Fruit fly (Drosophila melanogaster) whole organism: ENCODE results near the gene spri.

Experiments
- EcR ChIP-seq, 2 experiments: fragments of >200 bp; optimal IDR thresholded peaks; 2 replicates each; lab custom pipeline; 2017; ENCODE audit warnings: missing biosample characterization in 2 of 2, missing genetic modification characterization in 2 of 2, missing genetic modification reagents in 2 of 2
- psq ChIP-seq: fragments of >200 bp; optimal IDR thresholded peaks from 2 replicates; lab custom pipeline; 2017

DNA sequence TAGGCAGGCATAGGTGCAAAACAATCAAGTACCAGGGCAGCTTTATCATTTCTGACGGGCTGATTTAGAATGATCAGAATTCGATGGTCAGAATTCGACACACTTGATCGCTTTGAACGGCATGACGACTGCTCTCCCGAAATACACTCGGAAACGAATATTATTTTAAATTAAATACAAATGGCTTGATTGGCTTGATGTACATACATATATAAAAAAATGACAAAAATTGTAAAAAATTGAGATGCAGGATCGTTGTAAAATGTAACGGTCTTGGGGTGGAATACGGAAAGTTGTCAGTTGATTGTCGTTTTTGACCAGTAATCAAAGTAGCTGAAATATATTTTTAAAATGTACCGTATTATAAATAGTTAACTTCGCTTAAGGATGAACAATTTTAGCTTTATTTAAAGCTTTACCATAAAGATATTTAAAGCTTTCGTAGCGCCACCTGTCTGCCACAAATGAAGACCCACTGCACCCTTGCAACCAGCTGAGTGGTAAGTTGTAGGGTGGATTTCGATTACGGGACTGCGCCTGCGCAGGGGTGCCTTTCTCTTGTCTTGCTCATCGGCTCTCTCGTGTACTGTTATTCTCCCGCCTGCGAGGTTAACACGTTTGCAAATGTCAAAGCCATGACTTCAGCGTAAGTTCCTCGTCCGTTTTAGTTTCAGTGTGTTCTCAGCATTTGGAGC is 42.0 kb upstream of the spri start, which contains the start of the genes CG9806 and X11Lbeta:
- TF ChIP-seq EcR (GFP tag; optimal IDR thresholded peaks at IDR 0.05; lab: Kevin White, UChicago), result no peak
- no peak for TF ChIP-seq psq
